ENCODE assay signal across 1 worm cellular context in genomic region chrV:12970575-12971160, ce11.
TF ChIP-seq lines count a peak whose summit lies in the region.

Gene pnn-1 (plus strand): TSS chrV:12971110.

TF ChIP-seq in whole organism, L1 larva, 84 proteins besides CTCF, POLR2A, EP300 and RAD21 (continued from another document):
- TF ChIP-seq fkh-4 (tag; optimal IDR thresholded peaks at IDR 0.05; lab: Kevin White, UChicago; ENCODE audit: borderline replicate concordance) = no peak
- TF ChIP-seq ets-5 (GFP tag; IDR thresholded peaks at IDR 0.05; lab: Robert Waterston, UW) = no peak
- no peak for TF ChIP-seq sptf-1 (tag; optimal IDR thresholded peaks at IDR 0.05; lab: Kevin White, UChicago)
- no peak for TF ChIP-seq irx-1 (tag; optimal IDR thresholded peaks at IDR 0.05; lab: Kevin White, UChicago)
- TF ChIP-seq tlp-1 (tag; optimal IDR thresholded peaks at IDR 0.05; lab: Kevin White, UChicago) = no peak
- peak; percentile 44 for TF ChIP-seq C16A3.4 (tag; optimal IDR thresholded peaks at IDR 0.05; lab: Kevin White, UChicago)
- no peak for TF ChIP-seq hpl-2 (GFP tag; optimal IDR thresholded peaks at IDR 0.05; lab: Kevin White, UChicago)
- no peak for TF ChIP-seq skn-1 (tag; optimal IDR thresholded peaks at IDR 0.05; lab: Kevin White, UChicago)
- no peak for TF ChIP-seq ceh-90 (tag; optimal IDR thresholded peaks at IDR 0.05; lab: Kevin White, UChicago)
- no peak for TF ChIP-seq pqm-1 (tag; optimal IDR thresholded peaks at IDR 0.05; lab: Kevin White, UChicago)
- TF ChIP-seq nhr-19 (GFP tag; conservative IDR thresholded peaks at IDR 0.05; lab: Robert Waterston, UW) = no peak
- no peak for TF ChIP-seq jun-1 (tag; optimal IDR thresholded peaks at IDR 0.05; lab: Kevin White, UChicago)
- no peak for TF ChIP-seq nhr-20 (tag; optimal IDR thresholded peaks at IDR 0.05; lab: Kevin White, UChicago)
- TF ChIP-seq fos-1 (tag; optimal IDR thresholded peaks at IDR 0.05; lab: Kevin White, UChicago) = no peak
- TF ChIP-seq xbp-1 (tag; optimal IDR thresholded peaks at IDR 0.05; lab: Kevin White, UChicago) = peak; percentile 31
- peak; percentile 71 to 86 for TF ChIP-seq lsy-2 (tag; optimal IDR thresholded peaks at IDR 0.05; lab: Kevin White, UChicago)
- peak; percentile 12 for TF ChIP-seq tbx-2 (tag; optimal IDR thresholded peaks at IDR 0.05; lab: Kevin White, UChicago)
- TF ChIP-seq mep-1 (tag; optimal IDR thresholded peaks at IDR 0.05; lab: Kevin White, UChicago) = peak; percentile 58
- TF ChIP-seq lin-39 (tag; optimal IDR thresholded peaks at IDR 0.05; lab: Kevin White, UChicago) = no peak
- no peak for TF ChIP-seq nhr-12 (tag; optimal IDR thresholded peaks at IDR 0.05; lab: Kevin White, UChicago)
- TF ChIP-seq ceh-88 (GFP tag; IDR thresholded peaks at IDR 0.05; lab: Robert Waterston, UW) = no peak
- no peak for TF ChIP-seq alr-1 (tag; optimal IDR thresholded peaks at IDR 0.05; lab: Kevin White, UChicago; ENCODE audit: borderline replicate concordance)
- TF ChIP-seq unc-62 (GFP tag; optimal IDR thresholded peaks at IDR 0.05; lab: Kevin White, UChicago) = no peak
- TF ChIP-seq mab-9 (GFP tag; IDR thresholded peaks at IDR 0.05; lab: Robert Waterston, UW) = no peak
- TF ChIP-seq elt-2 (tag; optimal IDR thresholded peaks at IDR 0.05; lab: Kevin White, UChicago) = no peak
